Fruit fly (Drosophila melanogaster) whole organism, embryonic: ENCODE data around the gene fmt.
A peak's percentile ranks its signal among the peaks of the same experiment; 100 is the strongest.

ENCODE experiments used
- B-H1 ChIP-seq: fragments of 200-800 bp; sonication (Bioruptor generic); IDR thresholded peaks from 3 replicates; pipeline ENCODE4 v1.3.6; 2022; ENCODE audit warnings: missing biosample characterization, missing genetic modification characterization
- CG10267 ChIP-seq: fragments of 200-800 bp; sonication (Bioruptor generic); optimal IDR thresholded peaks from 2 replicates; lab custom pipeline; 2018; ENCODE audit warnings: missing biosample characterization, mild to moderate bottlenecking, missing genetic modification characterization, moderate library complexity
- CG12391 ChIP-seq: fragments of 200-800 bp; sonication (Bioruptor generic); optimal IDR thresholded peaks from 3 replicates; lab custom pipeline; 2018; ENCODE audit warnings: missing biosample characterization, mild to moderate bottlenecking, missing genetic modification characterization, moderate library complexity
- CG14050 ChIP-seq: fragments of 200-800 bp; sonication (Bioruptor generic); IDR thresholded peaks from 3 replicates; pipeline ENCODE4 v1.3.6; 2022; ENCODE audit warnings: missing biosample characterization, missing genetic modification characterization
- CG14710 ChIP-seq: fragments of 200-800 bp; sonication (Bioruptor generic); optimal IDR thresholded peaks from 3 replicates; lab custom pipeline; 2019; ENCODE audit warnings: missing biosample characterization, mild to moderate bottlenecking, missing genetic modification characterization, moderate library complexity
- CG15696 ChIP-seq: fragments of 200-800 bp; sonication (Bioruptor generic); optimal IDR thresholded peaks from 2 replicates; lab custom pipeline; 2019; ENCODE audit warnings: missing biosample characterization, mild to moderate bottlenecking, missing genetic modification characterization, moderate library complexity
- CG17361 ChIP-seq: fragments of 200-800 bp; sonication (Bioruptor generic); IDR thresholded peaks from 3 replicates; pipeline ENCODE4 v1.3.6; 2022; ENCODE audit warnings: missing biosample characterization, missing genetic modification characterization
- CG18262 ChIP-seq: fragments of 200-800 bp; optimal IDR thresholded peaks from 3 replicates; lab custom pipeline; 2019; ENCODE audit warnings: missing biosample characterization, mild to moderate bottlenecking, missing genetic modification characterization, moderate library complexity
- CG30403 ChIP-seq: fragments of 200-800 bp; sonication (Bioruptor generic); optimal IDR thresholded peaks from 3 replicates; lab custom pipeline; 2016; ENCODE audit warnings: missing biosample characterization, missing genetic modification characterization
- CG32767 ChIP-seq: fragments of 200-800 bp; sonication (Bioruptor generic); IDR thresholded peaks from 2 replicates; pipeline ENCODE4 v1.3.6; 2022; ENCODE audit warnings: missing biosample characterization, missing genetic modification characterization
- CG4404 ChIP-seq: fragments of 200-800 bp; sonication (Bioruptor generic); IDR thresholded peaks from 2 replicates; pipeline ENCODE4 v1.3.6; 2022; ENCODE audit warnings: missing biosample characterization, missing genetic modification characterization
- CG4854 ChIP-seq: fragments of 200-800 bp; sonication (Bioruptor generic); optimal IDR thresholded peaks from 2 replicates; lab custom pipeline; 2016; ENCODE audit warnings: missing biosample characterization, missing genetic modification characterization, inconsistent platforms
- CG5180 ChIP-seq: fragments of 200-800 bp; sonication (Bioruptor generic); optimal IDR thresholded peaks from 3 replicates; lab custom pipeline; 2017; ENCODE audit warnings: missing biosample characterization, missing genetic modification characterization, mild to moderate bottlenecking, moderate library complexity, missing genetic modification reagents
- CG6689 ChIP-seq: fragments of 200-800 bp; sonication (Bioruptor generic); IDR thresholded peaks from 2 replicates; pipeline ENCODE4 v1.3.6; 2022; ENCODE audit warnings: missing biosample characterization, missing genetic modification characterization
- CG7271 ChIP-seq: fragments of 200-800 bp; sonication (Bioruptor generic); optimal IDR thresholded peaks from 2 replicates; lab custom pipeline; 2018; ENCODE audit warnings: missing biosample characterization, mild to moderate bottlenecking, missing genetic modification characterization, moderate library complexity
- CG7556 ChIP-seq: fragments of 200-800 bp; sonication (Bioruptor generic); optimal IDR thresholded peaks from 2 replicates; lab custom pipeline; 2017; ENCODE audit warnings: missing biosample characterization, mild to moderate bottlenecking, missing genetic modification characterization
- CG7987 ChIP-seq: fragments of 200-800 bp; sonication (Bioruptor generic); optimal IDR thresholded peaks from 2 replicates; lab custom pipeline; 2018; ENCODE audit warnings: missing biosample characterization, mild to moderate bottlenecking, missing genetic modification characterization, moderate library complexity
- CG8924 ChIP-seq: fragments of 200-800 bp; optimal IDR thresholded peaks from 3 replicates; lab custom pipeline; 2019; ENCODE audit warnings: missing biosample characterization, mild to moderate bottlenecking, missing genetic modification characterization, moderate library complexity
- CHES-1-like ChIP-seq: fragments of 200-800 bp; sonication (Bioruptor generic); optimal IDR thresholded peaks from 2 replicates; lab custom pipeline; 2016; ENCODE audit warnings: missing biosample characterization, missing genetic modification characterization
- CrebB ChIP-seq: fragments of 200-800 bp; sonication (Bioruptor generic); optimal IDR thresholded peaks from 3 replicates; lab custom pipeline; 2018; ENCODE audit warnings: missing biosample characterization, mild to moderate bottlenecking, missing genetic modification characterization
- D ChIP-seq, 2 experiments: fragments of 200-800 bp in 1 of 2; fragments of >200 bp in 1 of 2; sonication (Bioruptor generic) in 1 of 2; optimal IDR thresholded peaks; 2 replicates in 1 of 2; 3 replicates in 1 of 2; lab custom pipeline; 2017; ENCODE audit warnings: mild to moderate bottlenecking in 1 of 2, missing biosample characterization in 1 of 2, missing genetic modification characterization in 1 of 2, missing genetic modification reagents in 1 of 2
- D19B ChIP-seq: fragments of 200-800 bp; sonication (Bioruptor generic); optimal IDR thresholded peaks from 2 replicates; lab custom pipeline; 2017; ENCODE audit warnings: missing biosample characterization, mild to moderate bottlenecking, missing genetic modification characterization
- Deaf1 ChIP-seq: fragments of 200-800 bp; optimal IDR thresholded peaks from 3 replicates; lab custom pipeline; 2019; ENCODE audit warnings: missing biosample characterization, mild to moderate bottlenecking, missing genetic modification characterization, moderate library complexity
- Dref ChIP-seq: fragments of 200-800 bp; sonication (Bioruptor generic); IDR thresholded peaks from 2 replicates; pipeline ENCODE4 v1.3.6; 2022; ENCODE audit warnings: missing biosample characterization, missing genetic modification characterization
- Eip74EF ChIP-seq, 2 experiments: fragments of 200-800 bp in 1 of 2; fragments of >200 bp in 1 of 2; sonication (Bioruptor generic) in 1 of 2; optimal IDR thresholded peaks; 2 replicates each; lab custom pipeline; 2017 to 2019; ENCODE audit warnings: missing biosample characterization in 2 of 2, missing genetic modification characterization in 2 of 2, mild to moderate bottlenecking in 1 of 2, moderate library complexity in 1 of 2
- Ets97D ChIP-seq: fragments of 200-800 bp; sonication (Bioruptor generic); optimal IDR thresholded peaks from 3 replicates; lab custom pipeline; 2016; ENCODE audit warnings: missing biosample characterization, missing genetic modification characterization
- Hr3 ChIP-seq: fragments of 200-800 bp; sonication (Bioruptor generic); optimal IDR thresholded peaks from 3 replicates; lab custom pipeline; 2016; ENCODE audit warnings: missing biosample characterization, missing genetic modification characterization
- Hsf ChIP-seq: fragments of 200-800 bp; sonication (Bioruptor generic); optimal IDR thresholded peaks from 3 replicates; lab custom pipeline; 2016; ENCODE audit warnings: missing biosample characterization, missing genetic modification characterization
- Ravus ChIP-seq: fragments of 200-800 bp; sonication (Bioruptor generic); IDR thresholded peaks from 2 replicates; pipeline ENCODE4 v1.3.6; 2022; ENCODE audit warnings: missing biosample characterization, missing genetic modification characterization
- Rfx ChIP-seq: fragments of 200-800 bp; sonication (Bioruptor generic); IDR thresholded peaks from 2 replicates; pipeline ENCODE4 v1.3.6; 2022; ENCODE audit warnings: missing biosample characterization, missing genetic modification characterization
- Ssrp ChIP-seq: fragments of 200-800 bp; sonication (Bioruptor generic); optimal IDR thresholded peaks from 2 replicates; lab custom pipeline; 2018; ENCODE audit warnings: missing biosample characterization, mild to moderate bottlenecking, missing genetic modification characterization, moderate library complexity
- Usf ChIP-seq: fragments of 200-800 bp; sonication (Bioruptor generic); optimal IDR thresholded peaks from 2 replicates; lab custom pipeline; 2017; ENCODE audit warnings: missing genotype, missing biosample characterization, missing genetic modification characterization
- Xrp1 ChIP-seq: fragments of 200-800 bp; sonication (Bioruptor generic); IDR thresholded peaks from 2 replicates; pipeline ENCODE4 v1.3.6; 2022; ENCODE audit warnings: missing biosample characterization, missing genetic modification characterization
- YL-1 ChIP-seq: fragments of 200-800 bp; sonication (Bioruptor generic); optimal IDR thresholded peaks from 3 replicates; lab custom pipeline; 2017; ENCODE audit warnings: missing biosample characterization, mild to moderate bottlenecking, missing genetic modification characterization
- bab2 ChIP-seq: fragments of 200-800 bp; sonication (Bioruptor generic); optimal IDR thresholded peaks from 2 replicates; lab custom pipeline; 2016; ENCODE audit warnings: missing biosample characterization, missing genetic modification characterization
- dmrt11E ChIP-seq: fragments of 200-800 bp; sonication (Bioruptor generic); optimal IDR thresholded peaks from 3 replicates; lab custom pipeline; 2018; ENCODE audit warnings: missing biosample characterization, mild to moderate bottlenecking, missing genetic modification characterization, moderate library complexity
- fd96Cb ChIP-seq: fragments of 200-800 bp; sonication (Bioruptor generic); optimal IDR thresholded peaks from 2 replicates; lab custom pipeline; 2018; ENCODE audit warnings: missing biosample characterization, mild to moderate bottlenecking, missing genetic modification characterization, moderate library complexity
- fu2 ChIP-seq: fragments of 200-800 bp; sonication (Bioruptor generic); optimal IDR thresholded peaks from 2 replicates; lab custom pipeline; 2016; ENCODE audit warnings: missing biosample characterization, missing genetic modification characterization
- gem ChIP-seq: fragments of 200-800 bp; sonication (Bioruptor generic); optimal IDR thresholded peaks from 2 replicates; lab custom pipeline; 2019; ENCODE audit warnings: missing biosample characterization, mild to moderate bottlenecking, missing genetic modification characterization, moderate library complexity
- grn ChIP-seq: fragments of 200-800 bp; sonication (Bioruptor generic); optimal IDR thresholded peaks from 3 replicates; lab custom pipeline; 2017; ENCODE audit warnings: missing biosample characterization, missing genetic modification characterization
- kay ChIP-seq: fragments of 200-800 bp; sonication (Bioruptor generic); optimal IDR thresholded peaks from 2 replicates; lab custom pipeline; 2016; ENCODE audit warnings: missing biosample characterization, missing genetic modification characterization
- knrl ChIP-seq: fragments of 200-800 bp; sonication (Bioruptor generic); IDR thresholded peaks from 3 replicates; pipeline ENCODE4 v1.3.6; 2022; ENCODE audit warnings: missing biosample characterization, missing genetic modification characterization; ENCODE audit not compliant: partially characterized antibody
- lola ChIP-seq, 3 experiments: fragments of >200 bp in 2 of 3; fragments of 200-800 bp in 1 of 3; sonication (Bioruptor generic) in 1 of 3; optimal IDR thresholded peaks; 2 replicates each; lab custom pipeline; 2017 to 2019; ENCODE audit warnings: missing biosample characterization in 3 of 3, missing genetic modification characterization in 3 of 3, mild to moderate bottlenecking in 1 of 3, moderate library complexity in 1 of 3
- phol ChIP-seq: fragments of 200-800 bp; sonication (Bioruptor generic); optimal IDR thresholded peaks from 3 replicates; lab custom pipeline; 2018; ENCODE audit warnings: missing biosample characterization, mild to moderate bottlenecking, missing genetic modification characterization, moderate library complexity
- sens ChIP-seq: fragments of 200-800 bp; sonication (Bioruptor generic); peaks from one replicate; lab custom pipeline; 2016; ENCODE audit warnings: missing biosample characterization, missing genetic modification characterization
- vfl ChIP-seq: fragments of 200-800 bp; sonication (Bioruptor generic); optimal IDR thresholded peaks from 2 replicates; lab custom pipeline; 2016; ENCODE audit warnings: missing biosample characterization, missing genetic modification characterization
- vvl ChIP-seq: fragments of 200-800 bp; sonication (Bioruptor generic); IDR thresholded peaks from 2 replicates; pipeline ENCODE4 v1.3.6; 2022; ENCODE audit warnings: missing biosample characterization, missing genetic modification characterization
- zen ChIP-seq: fragments of 200-800 bp; sonication (Bioruptor generic); optimal IDR thresholded peaks from 3 replicates; lab custom pipeline; 2018; ENCODE audit warnings: missing biosample characterization, mild to moderate bottlenecking, missing genetic modification characterization, moderate library complexity

fmt gene

dm6 chr3L:6160514-6160913 lies 13.2 kb downstream of the fmt start, which contains the start of gene Cpr65Az:
Gene Cpr65Az (plus strand): TSS chr3L:6160814.
- TF ChIP-seq sens (GFP tag; lab: Kevin White, UChicago): peak; percentile 14
- no peak for TF ChIP-seq Ets97D (GFP tag; lab: Kevin White, UChicago)

dm6 chr3L:6159863-6160262 lies 13.8 kb downstream of the fmt start:
- peak; percentile 16 for TF ChIP-seq CG15696 (tag; lab: Kevin White, UChicago)
- no peak for TF ChIP-seq Dref (GFP tag; lab: Robert Waterston, UW)
- peak; percentile 60 for TF ChIP-seq gem (tag; lab: Kevin White, UChicago)
- peak; percentile 33 for TF ChIP-seq Ssrp (tag; lab: Kevin White, UChicago)
- peak; percentile 58 for TF ChIP-seq CG14710
- no peak for TF ChIP-seq Hsf (GFP tag; lab: Kevin White, UChicago)
- no peak for TF ChIP-seq CG5180 (GFP tag; lab: Kevin White, UChicago)
- peak; percentile 26; the same call in 1 of the 2 replicates for TF ChIP-seq Xrp1 (GFP tag; lab: Robert Waterston, UW)
- no peak for TF ChIP-seq Hr3 (GFP tag; lab: Kevin White, UChicago)
- TF ChIP-seq CG14050: no peak
- TF ChIP-seq D19B: no peak
- peak; percentile 43 for TF ChIP-seq CG7556 (GFP tag; lab: Kevin White, UChicago)
- no peak for TF ChIP-seq CG7271 (tag; lab: Kevin White, UChicago)
- TF ChIP-seq Deaf1: peak; percentile 1
- TF ChIP-seq CHES-1-like: no peak
- peak; percentile 72; the same call in 2 of the 3 replicates for TF ChIP-seq CG17361 (GFP tag; lab: Robert Waterston, UW)
- TF ChIP-seq grn (GFP tag; lab: Kevin White, UChicago): no peak
- TF ChIP-seq B-H1 (GFP tag; lab: Robert Waterston, UW): no peak
- no peak for TF ChIP-seq D (optimal IDR thresholded peaks at IDR 0.05; lab: Kevin White, UChicago)
- peak; percentile 0 for TF ChIP-seq D (GFP tag; optimal IDR thresholded peaks at IDR 0.05; lab: Kevin White, UChicago)
- TF ChIP-seq Ravus (GFP tag; lab: Robert Waterston, UW): no peak
- TF ChIP-seq CG7987 (GFP tag; lab: Kevin White, UChicago): no peak
- TF ChIP-seq CG6689 (GFP tag; lab: Robert Waterston, UW): 0 out of 2 replicates have a peak, but pooled peaks have one; percentile 5
- TF ChIP-seq zen: no peak
- no peak for TF ChIP-seq vfl (GFP tag; lab: Kevin White, UChicago)
- TF ChIP-seq lola (GFP tag; optimal IDR thresholded peaks at IDR 0.05; lab: Kevin White, UChicago): peak in 1 of 3 experiments; percentile 62
- no peak for TF ChIP-seq Usf
- TF ChIP-seq Rfx (GFP tag; lab: Robert Waterston, UW): no peak
- TF ChIP-seq fu2 (GFP tag; lab: Kevin White, UChicago): no peak
- peak; percentile 1 for TF ChIP-seq CG30403 (GFP tag; lab: Kevin White, UChicago)
- no peak for TF ChIP-seq CrebB (tag; lab: Kevin White, UChicago)
- TF ChIP-seq knrl (GFP tag; lab: Robert Waterston, UW): no peak
- TF ChIP-seq dmrt11E (tag; lab: Kevin White, UChicago): peak; percentile 64
- no peak for TF ChIP-seq Eip74EF (GFP tag; optimal IDR thresholded peaks at IDR 0.05; lab: Kevin White, UChicago)
- TF ChIP-seq CG32767 (GFP tag; lab: Robert Waterston, UW): no peak
- peak; percentile 1 for TF ChIP-seq fd96Cb (tag; lab: Kevin White, UChicago)
- peak; percentile 47 for TF ChIP-seq CG12391 (tag; lab: Kevin White, UChicago)
- TF ChIP-seq CG4854 (GFP tag; lab: Kevin White, UChicago): no peak
- TF ChIP-seq kay (GFP tag; lab: Kevin White, UChicago): no peak
- no peak for TF ChIP-seq vvl (GFP tag; lab: Robert Waterston, UW)
- peak; percentile 35 for TF ChIP-seq CG8924 (tag; lab: Kevin White, UChicago)
- peak; percentile 71 for TF ChIP-seq CG18262 (tag; lab: Kevin White, UChicago)
- TF ChIP-seq CG4404 (GFP tag; lab: Robert Waterston, UW): no peak
- TF ChIP-seq bab2 (GFP tag; lab: Kevin White, UChicago): no peak
- TF ChIP-seq phol (tag; lab: Kevin White, UChicago): peak; percentile 39
- no peak for TF ChIP-seq YL-1 (GFP tag; lab: Kevin White, UChicago)
- peak; percentile 43 for TF ChIP-seq CG10267 (tag; lab: Kevin White, UChicago)
